Comparison of ENCODE assay signal across 1 fruit fly cellular context in the genomic region with DNA sequence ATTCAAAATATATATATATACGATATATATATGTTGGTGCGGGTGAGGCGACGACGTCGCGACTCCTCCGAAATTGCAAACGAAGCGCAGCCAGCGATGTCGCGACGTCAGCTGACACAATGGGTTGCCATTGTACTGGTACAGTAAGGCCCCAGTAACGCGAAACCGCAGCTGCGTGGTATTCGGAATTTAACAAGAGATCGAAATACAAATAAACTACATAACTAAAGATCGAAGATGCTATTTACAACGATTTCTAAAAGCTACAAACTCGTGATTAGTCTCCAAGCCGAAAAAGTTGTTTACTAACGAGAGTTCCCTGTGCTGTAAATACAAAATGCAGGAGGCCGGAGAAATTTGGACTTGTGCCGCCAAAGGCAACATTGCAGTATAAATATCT.
TF ChIP-seq lines count a peak whose summit lies in the region.

No protein-coding gene starts in this region.

TF ChIP-seq in whole organism, embryonic, 481 proteins besides CTCF, POLR2A, EP300 and RAD21 (continued from another document and continues in another):
- TF ChIP-seq pita (GFP tag; optimal IDR thresholded peaks at IDR 0.05; lab: Kevin White, UChicago) (no peak), CG11247 (GFP tag; IDR thresholded peaks at IDR 0.05; lab: Robert Waterston, UW) (peak; percentile 44; the same call in 1 of the 2 replicates), CG4360 (GFP tag; IDR thresholded peaks at IDR 0.05; lab: Robert Waterston, UW) (peak; percentile 48; the same call in 1 of the 2 replicates), sug (tag; optimal IDR thresholded peaks at IDR 0.05; lab: Kevin White, UChicago) (peak; percentile 27), HHEX (GFP tag; optimal IDR thresholded peaks at IDR 0.05; lab: Kevin White, UChicago) (peak; percentile 63), Xbp1 (GFP tag; optimal IDR thresholded peaks at IDR 0.05; lab: Kevin White, UChicago) (peak; percentile 83), Nf-YB (GFP tag; optimal IDR thresholded peaks at IDR 0.05; lab: Kevin White, UChicago) (peak; percentile 17), pb (GFP tag; optimal IDR thresholded peaks at IDR 0.05; lab: Kevin White, UChicago) (no peak), yki (optimal IDR thresholded peaks at IDR 0.05; lab: Kevin White, UChicago) (no peak), bab2 (GFP tag; optimal IDR thresholded peaks at IDR 0.05; lab: Kevin White, UChicago) (peak; percentile 54), jumu (GFP tag; optimal IDR thresholded peaks at IDR 0.05; lab: Kevin White, UChicago) (peak; percentile 60), CG12659 (GFP tag; optimal IDR thresholded peaks at IDR 0.05; lab: Kevin White, UChicago) (peak; percentile 66), chinmo (GFP tag; IDR thresholded peaks at IDR 0.05; lab: Robert Waterston, UW; ENCODE audit: partially characterized antibody) (0 out of 4 replicates have a peak, but pooled peaks have one; percentile 16), exex (tag; optimal IDR thresholded peaks at IDR 0.05; lab: Kevin White, UChicago) (no peak), nom (GFP tag; optimal IDR thresholded peaks at IDR 0.05; lab: Kevin White, UChicago) (peak; percentile 73), Adf1 (GFP tag; IDR thresholded peaks at IDR 0.05; lab: Robert Waterston, UW) (no peak), Neu2 (GFP tag; optimal IDR thresholded peaks at IDR 0.05; lab: Kevin White, UChicago; ENCODE audit: borderline replicate concordance) (no peak), Fer2 (tag; optimal IDR thresholded peaks at IDR 0.05; lab: Kevin White, UChicago) (no peak), stwl (tag; optimal IDR thresholded peaks at IDR 0.05; lab: Kevin White, UChicago) (no peak), CG2202 (tag; optimal IDR thresholded peaks at IDR 0.05; lab: Kevin White, UChicago) (peak; percentile 23), B-H1 (GFP tag; IDR thresholded peaks at IDR 0.05; lab: Robert Waterston, UW) (peak; percentile 71), CG18262 (tag; optimal IDR thresholded peaks at IDR 0.05; lab: Kevin White, UChicago) (peak; percentile 72), Lim3 (GFP tag; IDR thresholded peaks at IDR 0.05; lab: Robert Waterston, UW) (peak; percentile 64; the same call in 1 of the 2 replicates), pum (GFP tag; optimal IDR thresholded peaks at IDR 0.05; lab: Kevin White, UChicago) (peak; percentile 55), CG31224 (GFP tag; IDR thresholded peaks at IDR 0.05; lab: Robert Waterston, UW) (0 out of 2 replicates have a peak, but pooled peaks have one; percentile 26), CG14710 (tag; optimal IDR thresholded peaks at IDR 0.05; lab: Kevin White, UChicago) (peak; percentile 65), Hr78 (GFP tag; optimal IDR thresholded peaks at IDR 0.05; lab: Kevin White, UChicago) (peak in 1 of 2 experiments; percentile 2), trh (GFP tag; optimal IDR thresholded peaks at IDR 0.05; lab: Kevin White, UChicago) (peak; percentile 3), unpg (GFP tag; optimal IDR thresholded peaks at IDR 0.05; lab: Kevin White, UChicago) (peak; percentile 80), CG8944 (GFP tag; optimal IDR thresholded peaks at IDR 0.05; lab: Kevin White, UChicago) (peak; percentile 68), lola (GFP tag; optimal IDR thresholded peaks at IDR 0.05; lab: Kevin White, UChicago) (peak in 1 of 3 experiments; percentile 77), pfk (GFP tag; optimal IDR thresholded peaks at IDR 0.05; lab: Kevin White, UChicago) (no peak), ci (GFP tag; IDR thresholded peaks at IDR 0.05; lab: Robert Waterston, UW) (peak; percentile 95), ems (GFP tag; optimal IDR thresholded peaks at IDR 0.05; lab: Kevin White, UChicago) (peak; percentile 55), cwo (GFP tag; optimal IDR thresholded peaks at IDR 0.05; lab: Kevin White, UChicago) (peak; percentile 27), caup (GFP tag; optimal IDR thresholded peaks at IDR 0.05; lab: Kevin White, UChicago; ENCODE audit: severe bottlenecking) (peak; percentile 15), CG31441 (GFP tag; IDR thresholded peaks at IDR 0.05; lab: Robert Waterston, UW) (peak; percentile 77), D19A (tag; optimal IDR thresholded peaks at IDR 0.05; lab: Kevin White, UChicago) (peak; percentile 59), CG5180 (GFP tag; optimal IDR thresholded peaks at IDR 0.05; lab: Kevin White, UChicago) (peak; percentile 45), Bgb (GFP tag; IDR thresholded peaks at IDR 0.05; lab: Robert Waterston, UW; ENCODE audit: partially characterized antibody) (no peak), CG1832 (GFP tag; optimal IDR thresholded peaks at IDR 0.05; lab: Kevin White, UChicago) (no peak), CG11723 (GFP tag; optimal IDR thresholded peaks at IDR 0.05; lab: Kevin White, UChicago) (peak; percentile 63), tin (GFP tag; optimal IDR thresholded peaks at IDR 0.05; lab: Kevin White, UChicago) (peak; percentile 79), Abd-B (GFP tag; optimal IDR thresholded peaks at IDR 0.05; lab: Kevin White, UChicago) (no peak), br (optimal IDR thresholded peaks at IDR 0.05; lab: Kevin White, UChicago) (no peak), Eip74EF (GFP tag; optimal IDR thresholded peaks at IDR 0.05; lab: Kevin White, UChicago) (peak in 1 of 2 experiments; percentile 64), CG6765 (GFP tag; optimal IDR thresholded peaks at IDR 0.05; lab: Kevin White, UChicago) (no peak), Sox100B (GFP tag; optimal IDR thresholded peaks at IDR 0.05; lab: Kevin White, UChicago) (peak; percentile 73), CG7556 (GFP tag; optimal IDR thresholded peaks at IDR 0.05; lab: Kevin White, UChicago) (peak; percentile 41), CG8765 (GFP tag; IDR thresholded peaks at IDR 0.05; lab: Robert Waterston, UW) (peak; percentile 48; the same call in 1 of the 2 replicates), BtbVII (GFP tag; optimal IDR thresholded peaks at IDR 0.05; lab: Kevin White, UChicago) (no peak), fd102C (GFP tag; optimal IDR thresholded peaks at IDR 0.05; lab: Kevin White, UChicago) (no peak), CG9727 (GFP tag; optimal IDR thresholded peaks at IDR 0.05; lab: Kevin White, UChicago) (peak; percentile 56), CoRest (tag; optimal IDR thresholded peaks at IDR 0.05; lab: Kevin White, UChicago) (peak; percentile 67), Fer3 (tag; optimal IDR thresholded peaks at IDR 0.05; lab: Kevin White, UChicago) (peak; percentile 50), CG13296 (GFP tag; optimal IDR thresholded peaks at IDR 0.05; lab: Kevin White, UChicago) (peak; percentile 25), CG10565 (GFP tag; optimal IDR thresholded peaks at IDR 0.05; lab: Kevin White, UChicago) (no peak), CG9437 (GFP tag; optimal IDR thresholded peaks at IDR 0.05; lab: Kevin White, UChicago) (peak; percentile 49), lov (optimal IDR thresholded peaks at IDR 0.05; lab: Kevin White, UChicago) (no peak), lov (GFP tag; IDR thresholded peaks at IDR 0.05; lab: Robert Waterston, UW) (0 out of 3 replicates have a peak, but pooled peaks have one; percentile 75), sisA (GFP tag; IDR thresholded peaks at IDR 0.05; lab: Robert Waterston, UW) (peak; percentile 89), CG17328 (GFP tag; IDR thresholded peaks at IDR 0.05; lab: Robert Waterston, UW) (peak; percentile 81), fru (optimal IDR thresholded peaks at IDR 0.05; lab: Kevin White, UChicago) (no peak), Xrp1 (GFP tag; IDR thresholded peaks at IDR 0.05; lab: Robert Waterston, UW) (peak; percentile 91), CG7271 (tag; optimal IDR thresholded peaks at IDR 0.05; lab: Kevin White, UChicago) (peak; percentile 12), sd (tag; optimal IDR thresholded peaks at IDR 0.05; lab: Kevin White, UChicago) (no peak), hth (optimal IDR thresholded peaks at IDR 0.05; lab: Kevin White, UChicago) (no peak), chn (GFP tag; optimal IDR thresholded peaks at IDR 0.05; lab: Kevin White, UChicago) (peak; percentile 68), twi (tag; optimal IDR thresholded peaks at IDR 0.05; lab: Kevin White, UChicago) (peak; percentile 61), NC2β (GFP tag; optimal IDR thresholded peaks at IDR 0.05; lab: Kevin White, UChicago) (peak; percentile 75), tna (GFP tag; IDR thresholded peaks at IDR 0.05; lab: Robert Waterston, UW; ENCODE audit: partially characterized antibody) (no peak), scrt (GFP tag; optimal IDR thresholded peaks at IDR 0.05; lab: Kevin White, UChicago) (peak; percentile 16), her (GFP tag; optimal IDR thresholded peaks at IDR 0.05; lab: Kevin White, UChicago) (peak; percentile 39), CG30403 (GFP tag; optimal IDR thresholded peaks at IDR 0.05; lab: Kevin White, UChicago) (peak; percentile 70), CG15696 (tag; optimal IDR thresholded peaks at IDR 0.05; lab: Kevin White, UChicago) (peak; percentile 68), schlank (tag; optimal IDR thresholded peaks at IDR 0.05; lab: Kevin White, UChicago) (no peak), CG14860 (GFP tag; IDR thresholded peaks at IDR 0.05; lab: Robert Waterston, UW; ENCODE audit: partially characterized antibody) (no peak), danr (GFP tag; IDR thresholded peaks at IDR 0.05; lab: Robert Waterston, UW) (no peak), zen (tag; optimal IDR thresholded peaks at IDR 0.05; lab: Kevin White, UChicago) (peak; percentile 68), Hr3 (GFP tag; optimal IDR thresholded peaks at IDR 0.05; lab: Kevin White, UChicago) (peak; percentile 68), CG6854 (GFP tag; optimal IDR thresholded peaks at IDR 0.05; lab: Kevin White, UChicago) (no peak), CG8924 (tag; optimal IDR thresholded peaks at IDR 0.05; lab: Kevin White, UChicago) (peak; percentile 67), CG8281 (tag; optimal IDR thresholded peaks at IDR 0.05; lab: Kevin White, UChicago) (peak; percentile 24), Mrtf (GFP tag; IDR thresholded peaks at IDR 0.05; lab: Robert Waterston, UW) (peak; percentile 71), CG12744 (GFP tag; optimal IDR thresholded peaks at IDR 0.05; lab: Kevin White, UChicago) (no peak), bcd (GFP tag; optimal IDR thresholded peaks at IDR 0.05; lab: Kevin White, UChicago) (peak; percentile 56), CG2875 (GFP tag; optimal IDR thresholded peaks at IDR 0.05; lab: Kevin White, UChicago) (peak; percentile 64), CG12769 (tag; optimal IDR thresholded peaks at IDR 0.05; lab: Kevin White, UChicago) (peak; percentile 67), tgo (GFP tag; IDR thresholded peaks at IDR 0.05; lab: Robert Waterston, UW) (peak; percentile 60), HLH54F (GFP tag; optimal IDR thresholded peaks at IDR 0.05; lab: Kevin White, UChicago) (peak; percentile 12), Mad (GFP tag; optimal IDR thresholded peaks at IDR 0.05; lab: Kevin White, UChicago) (peak; percentile 37), Trl (optimal IDR thresholded peaks at IDR 0.05; lab: Kevin White, UChicago) (no peak), Trl (GFP tag; optimal IDR thresholded peaks at IDR 0.05; lab: Kevin White, UChicago) (peak; percentile 20), al (GFP tag; IDR thresholded peaks at IDR 0.05; lab: Robert Waterston, UW) (no peak), CG5245 (GFP tag; optimal IDR thresholded peaks at IDR 0.05; lab: Kevin White, UChicago) (peak; percentile 69), wdn (GFP tag; IDR thresholded peaks at IDR 0.05; lab: Robert Waterston, UW) (no peak), CG12236 (GFP tag; optimal IDR thresholded peaks at IDR 0.05; lab: Kevin White, UChicago) (peak; percentile 32), HLHmδ (GFP tag; optimal IDR thresholded peaks at IDR 0.05; lab: Kevin White, UChicago) (no peak), mirr (GFP tag; optimal IDR thresholded peaks at IDR 0.05; lab: Kevin White, UChicago) (no peak), ranshi (GFP tag; IDR thresholded peaks at IDR 0.05; lab: Robert Waterston, UW) (peak; percentile 76; the same call in 1 of the 2 replicates), Med (GFP tag; lab: Kevin White, UChicago) (peak; percentile 90), CG3995 (GFP tag; optimal IDR thresholded peaks at IDR 0.05; lab: Kevin White, UChicago) (no peak), da (GFP tag; optimal IDR thresholded peaks at IDR 0.05; lab: Kevin White, UChicago) (peak; percentile 46), vvl (GFP tag; IDR thresholded peaks at IDR 0.05; lab: Robert Waterston, UW) (peak; percentile 90), Taf1 (GFP tag; IDR thresholded peaks at IDR 0.05; lab: Robert Waterston, UW) (no peak), CG4730 (GFP tag; IDR thresholded peaks at IDR 0.05; lab: Robert Waterston, UW) (peak; percentile 60), corto (GFP tag; optimal IDR thresholded peaks at IDR 0.05; lab: Kevin White, UChicago) (peak; percentile 38), Hand (GFP tag; optimal IDR thresholded peaks at IDR 0.05; lab: Kevin White, UChicago) (no peak), chm (GFP tag; IDR thresholded peaks at IDR 0.05; lab: Robert Waterston, UW) (peak; percentile 79), dan (GFP tag; IDR thresholded peaks at IDR 0.05; lab: Robert Waterston, UW) (0 out of 2 replicates have a peak, but pooled peaks have one; percentile 31), Gsc (GFP tag; IDR thresholded peaks at IDR 0.05; lab: Robert Waterston, UW) (peak; percentile 51; the same call in 1 of the 2 replicates), CG17359 (tag; optimal IDR thresholded peaks at IDR 0.05; lab: Kevin White, UChicago) (peak; percentile 85), Atf3 (GFP tag; optimal IDR thresholded peaks at IDR 0.05; lab: Kevin White, UChicago) (peak; percentile 50), Dll (GFP tag; IDR thresholded peaks at IDR 0.05; lab: Robert Waterston, UW; ENCODE audit: partially characterized antibody) (no peak), eve (GFP tag; optimal IDR thresholded peaks at IDR 0.05; lab: Kevin White, UChicago) (no peak), CG12299 (tag; optimal IDR thresholded peaks at IDR 0.05; lab: Kevin White, UChicago) (peak; percentile 48), gfzf (GFP tag; optimal IDR thresholded peaks at IDR 0.05; lab: Kevin White, UChicago) (no peak), insv (GFP tag; optimal IDR thresholded peaks at IDR 0.05; lab: Kevin White, UChicago) (no peak), CG32772 (GFP tag; IDR thresholded peaks at IDR 0.05; lab: Robert Waterston, UW) (peak; percentile 83), CG7839 (tag; optimal IDR thresholded peaks at IDR 0.05; lab: Kevin White, UChicago) (peak; percentile 79), CG14014 (GFP tag; IDR thresholded peaks at IDR 0.05; lab: Robert Waterston, UW) (peak; percentile 52; the same call in 1 of the 2 replicates), CG3281 (GFP tag; optimal IDR thresholded peaks at IDR 0.05; lab: Kevin White, UChicago) (no peak), prd (optimal IDR thresholded peaks at IDR 0.05; lab: Kevin White, UChicago) (no peak), prd (GFP tag; IDR thresholded peaks at IDR 0.05; lab: Robert Waterston, UW) (peak; percentile 91), amos (GFP tag; IDR thresholded peaks at IDR 0.05; lab: Robert Waterston, UW; ENCODE audit: partially characterized antibody) (no peak), vnd (GFP tag; IDR thresholded peaks at IDR 0.05; lab: Robert Waterston, UW; ENCODE audit: partially characterized antibody) (no peak)
